Worm (Caenorhabditis elegans) whole organism, late embryonic: ENCODE measurements around the gene F23G4.1.

Experiments used
- ama-1 ChIP-seq: fragments of 150-350 bp; optimal IDR thresholded peaks from 2 replicates; lab custom pipeline; 2014
- ets-4 ChIP-seq: sonication (generic microtip); optimal IDR thresholded peaks from 2 replicates; lab custom pipeline; 2016; ENCODE audit warnings: missing genetic modification characterization, missing compliant biosample characterization
- gmeb-2 ChIP-seq: sonication (generic microtip); optimal IDR thresholded peaks from 2 replicates; lab custom pipeline; 2016; ENCODE audit warnings: missing genetic modification characterization, inconsistent platforms, missing compliant biosample characterization
- nhr-11 ChIP-seq: fragments of 150-350 bp; optimal IDR thresholded peaks from 2 replicates; lab custom pipeline; 2014; ENCODE audit warnings: missing biosample characterization, missing genetic modification characterization
- rnt-1 ChIP-seq: sonication (generic microtip); optimal IDR thresholded peaks from 2 replicates; lab custom pipeline; 2016; ENCODE audit warnings: missing genetic modification characterization, missing compliant biosample characterization
- sdc-2 ChIP-seq: sonication (generic microtip); optimal IDR thresholded peaks from 2 replicates; lab custom pipeline; 2016; ENCODE audit warnings: missing genotype, missing genetic modification characterization, missing compliant biosample characterization
- tbx-2 ChIP-seq: sonication (generic microtip); optimal IDR thresholded peaks from 2 replicates; lab custom pipeline; 2016; ENCODE audit warnings: missing genetic modification characterization, missing compliant biosample characterization

DNA sequence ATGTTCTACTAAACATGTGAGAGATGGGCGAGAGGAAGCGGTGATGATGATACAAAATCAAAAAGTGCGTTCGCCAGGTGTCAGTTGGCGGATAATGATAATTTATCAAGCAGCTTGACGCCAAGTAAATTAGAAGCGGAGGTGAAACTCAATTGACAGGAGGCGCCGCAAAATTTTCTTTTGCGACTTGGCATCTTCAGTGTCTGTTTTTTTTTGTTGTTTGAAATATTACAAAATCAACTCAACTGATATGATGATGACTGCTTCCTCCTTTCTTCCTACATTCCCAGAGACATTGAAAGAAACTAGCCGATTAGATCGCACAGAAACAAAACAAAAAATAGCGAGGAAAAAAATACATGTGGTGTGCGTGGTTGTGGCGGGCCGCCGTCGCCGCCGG, 27.0 kb downstream of the F23G4.1 start:
- TF ChIP-seq rnt-1 (tag; lab: Kevin White, UChicago) (no peak), gmeb-2 (tag; lab: Kevin White, UChicago) (no peak), ama-1 (no peak), nhr-11 (tag; lab: Kevin White, UChicago) (no peak), tbx-2 (tag; lab: Kevin White, UChicago) (no peak), sdc-2 (no peak), ets-4 (tag; lab: Kevin White, UChicago) (no peak)
